Worm (Caenorhabditis elegans) whole organism, young adult: ENCODE data around the gene nlp-69.

Experiments
- F49E8.2 ChIP-seq: sonication (generic microtip); optimal IDR thresholded peaks from 3 replicates; lab custom pipeline; 2017; ENCODE audit warnings: missing genetic modification characterization, mild to moderate bottlenecking, missing compliant biosample characterization, antibody characterized with exemption, moderate library complexity; ENCODE audit not compliant: insufficient read depth
- K11D2.4 ChIP-seq: fragments of 200-800 bp; sonication (Bioruptor generic); IDR thresholded peaks from 2 replicates; pipeline ENCODE4 v1.3.6; 2022; ENCODE audit warnings: missing genetic modification reagents, missing genetic modification characterization, missing compliant biosample characterization
- Y53F4B.3 ChIP-seq: fragments of 200-800 bp; sonication (Bioruptor generic); IDR thresholded peaks from 2 replicates; pipeline ENCODE4 v1.3.6; 2022; ENCODE audit warnings: missing genetic modification reagents, missing genetic modification characterization, missing compliant biosample characterization
- cebp-2 ChIP-seq: fragments of 200-800 bp; sonication (Bioruptor generic); IDR thresholded peaks from 2 replicates; pipeline ENCODE4 v1.3.6; 2022; ENCODE audit warnings: missing genetic modification characterization, missing compliant biosample characterization
- madf-8 ChIP-seq: fragments of 200-800 bp; sonication (Bioruptor generic); conservative IDR thresholded peaks from 2 replicates; pipeline ENCODE4 v1.3.6; 2022; ENCODE audit warnings: missing genetic modification reagents, missing genetic modification characterization, missing compliant biosample characterization
- nhr-90 ChIP-seq: sonication (generic microtip); optimal IDR thresholded peaks from 2 replicates; lab custom pipeline; 2016; ENCODE audit warnings: missing genotype, mild to moderate bottlenecking, missing genetic modification characterization, missing compliant biosample characterization
- unc-62 ChIP-seq: fragments of 150-350 bp; optimal IDR thresholded peaks from 2 replicates; lab custom pipeline; 2014; ENCODE audit warnings: missing biosample characterization, missing genetic modification reagents, missing genetic modification characterization
- ztf-18 ChIP-seq: sonication (generic microtip); optimal IDR thresholded peaks from 2 replicates; lab custom pipeline; 2016; ENCODE audit warnings: missing genotype, mild to moderate bottlenecking, missing genetic modification characterization, missing compliant biosample characterization

DNA sequence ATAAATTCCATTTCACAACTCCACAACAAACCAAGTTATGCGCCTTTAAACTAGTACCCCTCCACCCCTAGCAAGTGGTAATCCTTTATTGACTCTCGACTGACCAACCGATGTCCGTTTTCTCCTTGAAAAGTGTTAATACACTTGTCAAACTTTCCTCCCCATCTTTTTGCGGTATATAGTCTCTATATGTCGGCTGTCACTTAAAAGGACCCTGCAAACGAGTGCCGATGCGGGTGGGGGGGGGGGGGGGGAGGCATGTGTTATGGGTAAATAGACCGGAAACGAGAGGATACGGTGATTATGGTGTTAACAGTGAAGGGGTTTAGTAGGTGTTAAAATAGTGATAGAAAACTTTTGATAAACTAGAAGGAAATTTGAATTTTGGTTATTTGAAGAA, 29.7 kb downstream of the nlp-69 start:
- no peak for TF ChIP-seq F49E8.2 (tag; lab: Kevin White, UChicago)
- TF ChIP-seq Y53F4B.3 (GFP tag; lab: Robert Waterston, UW), result no peak
- no peak for TF ChIP-seq unc-62 (GFP tag; lab: Kevin White, UChicago)
- no peak for TF ChIP-seq madf-8 (GFP tag; lab: Robert Waterston, UW)
- TF ChIP-seq cebp-2 (GFP tag; lab: Robert Waterston, UW), result no peak
- no peak for TF ChIP-seq ztf-18 (tag; lab: Kevin White, UChicago)
- no peak for TF ChIP-seq K11D2.4
- no peak for TF ChIP-seq nhr-90 (tag; lab: Kevin White, UChicago)
